Worm (Caenorhabditis elegans): Measurements from ENCODE around the gene Y48C3A.14.

- TF ChIP-seq lin-39 (tag; optimal IDR thresholded peaks at IDR 0.05), result no peak
- TF ChIP-seq rnt-1 (tag; optimal IDR thresholded peaks at IDR 0.05), result no peak
- TF ChIP-seq unc-30 (tag; optimal IDR thresholded peaks at IDR 0.05), result no peak
- TF ChIP-seq nhr-28 (tag; optimal IDR thresholded peaks at IDR 0.05), result no peak
- TF ChIP-seq nhr-237 (tag; optimal IDR thresholded peaks at IDR 0.05), result no peak
- no peak for TF ChIP-seq skn-1 (tag; optimal IDR thresholded peaks at IDR 0.05)
- TF ChIP-seq tbx-2 (tag; optimal IDR thresholded peaks at IDR 0.05), result no peak
- TF ChIP-seq unc-130 (tag; optimal IDR thresholded peaks at IDR 0.05), result no peak
- no peak for TF ChIP-seq nhr-12 (tag; optimal IDR thresholded peaks at IDR 0.05)
- TF ChIP-seq unc-86 (tag; optimal IDR thresholded peaks at IDR 0.05), result no peak
- TF ChIP-seq aly-2 (tag; optimal IDR thresholded peaks at IDR 0.05), result no peak
- TF ChIP-seq zag-1 (tag; optimal IDR thresholded peaks at IDR 0.05), result no peak
- TF ChIP-seq ama-1 (optimal IDR thresholded peaks at IDR 0.05), result no peak
- no peak for TF ChIP-seq ztf-11 (tag; optimal IDR thresholded peaks at IDR 0.05)
Measured at ce11 chrII:13356092-13356491, 33.5 kb upstream of the Y48C3A.14 start, which contains the start of gene dmsr-3.

Measured in whole organism, L1 larva.